Worm (Caenorhabditis elegans) whole organism, late embryonic: ENCODE data around the gene pho-13.

Experiments
- C08G9.2 ChIP-seq: sonication (generic microtip); optimal IDR thresholded peaks from 2 replicates; lab custom pipeline; 2016; ENCODE audit warnings: mild to moderate bottlenecking, missing genetic modification characterization, moderate library complexity, missing compliant biosample characterization
- C38D4.7 ChIP-seq: fragments of 200-800 bp; sonication (Bioruptor generic); optimal IDR thresholded peaks from 2 replicates; lab custom pipeline; 2018; ENCODE audit warnings: mild to moderate bottlenecking, missing genetic modification characterization, moderate library complexity, missing compliant biosample characterization
- Y22D7AL.16 ChIP-seq: sonication (generic microtip); optimal IDR thresholded peaks from 2 replicates; lab custom pipeline; 2016; ENCODE audit warnings: missing genetic modification characterization, missing compliant biosample characterization
- ama-1 ChIP-seq: fragments of 150-350 bp; optimal IDR thresholded peaks from 2 replicates; lab custom pipeline; 2014
- ceh-19 ChIP-seq: fragments of 200-800 bp; sonication (Bioruptor generic); optimal IDR thresholded peaks from 2 replicates; lab custom pipeline; 2018; ENCODE audit warnings: mild to moderate bottlenecking, missing genetic modification characterization, missing compliant biosample characterization
- ceh-31 ChIP-seq: sonication (generic microtip); optimal IDR thresholded peaks from 2 replicates; lab custom pipeline; 2016; ENCODE audit warnings: missing genetic modification characterization, missing compliant biosample characterization
- ceh-34 ChIP-seq: sonication (generic microtip); optimal IDR thresholded peaks from 2 replicates; lab custom pipeline; 2016; ENCODE audit warnings: mild to moderate bottlenecking, missing genetic modification characterization, missing compliant biosample characterization
- ceh-45 ChIP-seq: fragments of 200-800 bp; sonication (Bioruptor generic); IDR thresholded peaks from 2 replicates; pipeline ENCODE4 v1.3.6; 2022; ENCODE audit warnings: missing genetic modification reagents, missing genetic modification characterization, missing compliant biosample characterization
- ceh-48 ChIP-seq: sonication (generic microtip); optimal IDR thresholded peaks from 2 replicates; lab custom pipeline; 2016; ENCODE audit warnings: missing genetic modification characterization, inconsistent platforms, missing compliant biosample characterization
- ceh-6 ChIP-seq: fragments of 200-800 bp; sonication (Bioruptor generic); optimal IDR thresholded peaks from 2 replicates; lab custom pipeline; 2018; ENCODE audit warnings: mild to moderate bottlenecking, missing genetic modification characterization, missing compliant biosample characterization
- ceh-9 ChIP-seq: sonication (generic microtip); optimal IDR thresholded peaks from 2 replicates; lab custom pipeline; 2016; ENCODE audit warnings: mild to moderate bottlenecking, missing genetic modification characterization, inconsistent platforms, missing compliant biosample characterization
- elt-2 ChIP-seq: sonication (generic microtip); optimal IDR thresholded peaks from 2 replicates; lab custom pipeline; 2016; ENCODE audit warnings: missing genetic modification reagents, missing genetic modification characterization, missing compliant biosample characterization
- eyg-1 ChIP-seq: sonication (generic microtip); optimal IDR thresholded peaks from 2 replicates; lab custom pipeline; 2016; ENCODE audit warnings: missing genotype, missing genetic modification characterization, missing compliant biosample characterization
- fkh-10 ChIP-seq: fragments of 150-350 bp; optimal IDR thresholded peaks from 2 replicates; lab custom pipeline; 2014; ENCODE audit warnings: missing biosample characterization, missing genetic modification reagents, missing genetic modification characterization
- hlh-30 ChIP-seq: sonication (generic microtip); optimal IDR thresholded peaks from 2 replicates; lab custom pipeline; 2017; ENCODE audit warnings: antibody characterized with exemption, missing genetic modification characterization, missing compliant biosample characterization; ENCODE audit not compliant: insufficient read depth
- hlh-6 ChIP-seq: sonication (generic microtip); optimal IDR thresholded peaks from 2 replicates; lab custom pipeline; 2016; ENCODE audit warnings: missing genotype, missing genetic modification characterization, missing compliant biosample characterization
- lim-6 ChIP-seq: sonication (generic microtip); optimal IDR thresholded peaks from 2 replicates; lab custom pipeline; 2016; ENCODE audit warnings: missing genetic modification characterization, missing compliant biosample characterization
- lin-11 ChIP-seq: fragments of 200-800 bp; sonication (Bioruptor generic); optimal IDR thresholded peaks from 2 replicates; lab custom pipeline; 2018; ENCODE audit warnings: mild to moderate bottlenecking, missing genetic modification characterization, missing compliant biosample characterization
- npax-4 ChIP-seq: sonication (generic microtip); optimal IDR thresholded peaks from 2 replicates; lab custom pipeline; 2016; ENCODE audit warnings: missing genetic modification characterization, missing compliant biosample characterization
- odd-2 ChIP-seq: sonication (generic microtip); optimal IDR thresholded peaks from 2 replicates; lab custom pipeline; 2017; ENCODE audit warnings: antibody characterized with exemption, mild to moderate bottlenecking, missing genetic modification characterization, missing compliant biosample characterization
- pag-3 ChIP-seq: sonication (generic microtip); optimal IDR thresholded peaks from 2 replicates; lab custom pipeline; 2016; ENCODE audit warnings: missing compliant biosample characterization, missing genetic modification characterization, borderline replicate concordance
- pax-1 ChIP-seq: fragments of 150-350 bp; optimal IDR thresholded peaks from 2 replicates; lab custom pipeline; 2014; ENCODE audit warnings: missing biosample characterization, missing genetic modification characterization
- pha-2 ChIP-seq: sonication (generic microtip); optimal IDR thresholded peaks from 2 replicates; lab custom pipeline; 2017; ENCODE audit warnings: mild to moderate bottlenecking, missing genetic modification characterization, missing compliant biosample characterization
- pha-4 ChIP-seq: fragments of 150-350 bp; optimal IDR thresholded peaks from 2 replicates; lab custom pipeline; 2018; ENCODE audit warnings: missing biosample characterization, missing genetic modification reagents, missing genetic modification characterization
- pqm-1 ChIP-seq: sonication (generic microtip); optimal IDR thresholded peaks from 2 replicates; lab custom pipeline; 2016; ENCODE audit warnings: missing genetic modification characterization, missing compliant biosample characterization
- pros-1 ChIP-seq: fragments of 150-350 bp; optimal IDR thresholded peaks from 2 replicates; lab custom pipeline; 2014; ENCODE audit warnings: missing biosample characterization, missing genetic modification reagents, missing genetic modification characterization
- ref-2 ChIP-seq: sonication (generic microtip); optimal IDR thresholded peaks from 2 replicates; lab custom pipeline; 2016; ENCODE audit warnings: missing genetic modification characterization, missing compliant biosample characterization
- rnt-1 ChIP-seq: sonication (generic microtip); optimal IDR thresholded peaks from 2 replicates; lab custom pipeline; 2016; ENCODE audit warnings: missing genetic modification characterization, missing compliant biosample characterization
- syd-9 ChIP-seq: sonication (generic microtip); optimal IDR thresholded peaks from 2 replicates; lab custom pipeline; 2016; ENCODE audit warnings: mild to moderate bottlenecking, missing genetic modification characterization, moderate library complexity, missing compliant biosample characterization
- tbx-2 ChIP-seq: sonication (generic microtip); optimal IDR thresholded peaks from 2 replicates; lab custom pipeline; 2016; ENCODE audit warnings: missing genetic modification characterization, missing compliant biosample characterization
- tbx-7 ChIP-seq: sonication (generic microtip); optimal IDR thresholded peaks from 2 replicates; lab custom pipeline; 2016; ENCODE audit warnings: missing genotype, missing genetic modification characterization, missing compliant biosample characterization
- unc-42 ChIP-seq: sonication (generic microtip); optimal IDR thresholded peaks from 2 replicates; lab custom pipeline; 2016; ENCODE audit warnings: missing genotype, missing genetic modification characterization, missing compliant biosample characterization
- unc-55 ChIP-seq: sonication (generic microtip); optimal IDR thresholded peaks from 2 replicates; lab custom pipeline; 2017; ENCODE audit warnings: missing biosample characterization, missing genetic modification reagents, missing genetic modification characterization
- unc-86 ChIP-seq: sonication (generic microtip); optimal IDR thresholded peaks from 2 replicates; lab custom pipeline; 2016; ENCODE audit warnings: missing genetic modification characterization, missing compliant biosample characterization
- zip-5 ChIP-seq: sonication (generic microtip); optimal IDR thresholded peaks from 2 replicates; lab custom pipeline; 2016; ENCODE audit warnings: missing genetic modification characterization, missing compliant biosample characterization
- ztf-16 ChIP-seq: sonication (generic microtip); optimal IDR thresholded peaks from 2 replicates; lab custom pipeline; 2017; ENCODE audit warnings: missing genetic modification characterization, missing compliant biosample characterization

Gene pho-13

DNA sequence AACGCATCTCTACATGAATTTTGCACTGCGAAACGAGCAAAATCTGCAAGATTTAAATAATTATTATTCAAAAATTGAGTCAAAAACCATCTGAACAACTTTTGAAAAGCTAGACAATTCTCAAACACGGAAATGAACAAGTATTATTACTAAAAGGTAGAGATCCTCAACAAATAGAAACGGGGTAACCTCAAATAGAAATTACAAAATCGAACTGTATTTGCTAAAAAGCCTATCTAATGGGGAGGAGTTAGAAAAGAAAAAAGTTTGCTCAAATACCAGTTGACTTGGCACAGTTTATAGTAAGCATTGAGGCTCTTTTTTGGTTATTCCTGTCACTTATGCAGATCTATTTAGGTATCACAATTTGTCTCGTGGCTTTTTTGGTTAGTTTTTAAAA, 18.9 kb upstream of the pho-13 start, which contains the start of gene nas-25:
TSS of gene nas-25 (plus strand) at position 301 of the 400 bp plus-strand sequence.
- TF ChIP-seq C38D4.7 (GFP tag; lab: Kevin White, UChicago) (no peak), ceh-19 (GFP tag; lab: Kevin White, UChicago) (no peak), syd-9 (tag; lab: Kevin White, UChicago) (no peak)

DNA sequence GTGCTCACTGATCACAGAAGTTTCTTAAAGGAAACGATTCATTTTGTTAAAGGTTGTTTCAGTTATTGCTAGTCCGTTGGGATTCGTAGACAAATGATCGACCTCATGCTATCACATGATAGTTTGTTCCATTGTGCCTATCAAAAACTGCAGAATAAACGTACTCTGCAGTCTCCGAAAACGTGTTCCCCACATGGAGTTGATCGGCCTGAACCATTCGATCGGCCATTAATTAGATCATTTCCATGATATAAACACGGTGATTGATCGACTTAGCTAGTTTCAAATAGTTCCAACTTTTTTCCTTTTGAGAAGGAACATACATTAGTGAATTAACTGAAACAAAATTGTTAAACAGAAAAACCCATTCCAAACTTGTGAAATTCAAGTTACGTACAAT, 15.9 kb upstream of the pho-13 start:
- TF ChIP-seq fkh-10 (GFP tag; lab: Kevin White, UChicago) (no peak), ceh-19 (GFP tag; lab: Kevin White, UChicago) (no peak), lin-11 (tag; lab: Kevin White, UChicago) (no peak), hlh-6 (tag; lab: Kevin White, UChicago) (no peak), pqm-1 (no peak), ceh-9 (tag; lab: Kevin White, UChicago) (no peak), pag-3 (tag; lab: Kevin White, UChicago) (no peak), zip-5 (tag; lab: Kevin White, UChicago) (no peak), tbx-7 (tag; lab: Kevin White, UChicago) (no peak), pax-1 (tag; lab: Kevin White, UChicago) (no peak), ztf-16 (tag; lab: Kevin White, UChicago) (no peak), Y22D7AL.16 (tag; lab: Kevin White, UChicago) (no peak), rnt-1 (tag; lab: Kevin White, UChicago) (no peak), unc-42 (no peak), npax-4 (tag; lab: Kevin White, UChicago) (no peak), ceh-34 (tag; lab: Kevin White, UChicago) (no peak), pha-2 (tag; lab: Kevin White, UChicago) (no peak), odd-2 (no peak), ceh-45 (GFP tag; lab: Robert Waterston, UW) (no peak), ceh-6 (GFP tag; lab: Kevin White, UChicago) (no peak)

DNA sequence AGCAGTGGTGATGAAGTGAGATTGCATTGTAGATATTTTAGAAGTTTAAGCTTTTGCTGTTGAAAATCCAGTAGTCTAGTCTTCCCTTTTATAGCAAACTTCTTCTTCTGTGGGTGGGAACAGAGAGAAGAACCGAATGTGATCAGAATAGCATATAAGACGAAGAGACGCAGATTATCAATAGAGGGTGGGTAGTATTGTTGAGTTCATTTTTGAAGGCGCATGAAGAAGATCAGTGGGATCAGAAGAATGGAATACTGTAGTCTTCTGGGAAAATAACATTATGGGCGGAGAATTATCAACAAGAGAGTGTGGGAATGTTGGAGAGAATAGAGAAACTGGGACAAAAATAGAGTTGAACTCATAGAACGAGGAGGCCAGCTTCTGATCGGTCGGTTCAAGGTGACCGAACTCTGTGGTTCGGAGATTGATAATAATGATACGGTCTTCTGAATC, 14.3 kb upstream of the pho-13 start, which contains the start of gene F46C5.1:
TSS of gene F46C5.1 (minus strand) at position 51 of the 456 bp plus-strand sequence.
- no peak for TF ChIP-seq ceh-34 (tag; lab: Kevin White, UChicago)
- TF ChIP-seq unc-55 (GFP tag; lab: Kevin White, UChicago): no peak
- no peak for TF ChIP-seq Y22D7AL.16 (tag; lab: Kevin White, UChicago)
- TF ChIP-seq unc-86: no peak
- no peak for TF ChIP-seq pha-4 (tag; lab: Kevin White, UChicago)
- TF ChIP-seq C08G9.2: no peak
- TF ChIP-seq elt-2 (tag; lab: Kevin White, UChicago): no peak
- no peak for TF ChIP-seq ceh-6 (GFP tag; lab: Kevin White, UChicago)
- no peak for TF ChIP-seq lim-6 (tag; lab: Kevin White, UChicago)
- no peak for TF ChIP-seq pros-1 (tag; lab: Kevin White, UChicago)
- TF ChIP-seq ama-1: no peak
- no peak for TF ChIP-seq tbx-2 (tag; lab: Kevin White, UChicago)
- no peak for TF ChIP-seq ref-2 (tag; lab: Kevin White, UChicago)
- TF ChIP-seq hlh-30 (tag; lab: Kevin White, UChicago): no peak
- TF ChIP-seq ceh-48 (tag; lab: Kevin White, UChicago): no peak
- TF ChIP-seq unc-42: no peak
- TF ChIP-seq eyg-1 (tag; lab: Kevin White, UChicago): no peak
- TF ChIP-seq ceh-19 (GFP tag; lab: Kevin White, UChicago): no peak

DNA sequence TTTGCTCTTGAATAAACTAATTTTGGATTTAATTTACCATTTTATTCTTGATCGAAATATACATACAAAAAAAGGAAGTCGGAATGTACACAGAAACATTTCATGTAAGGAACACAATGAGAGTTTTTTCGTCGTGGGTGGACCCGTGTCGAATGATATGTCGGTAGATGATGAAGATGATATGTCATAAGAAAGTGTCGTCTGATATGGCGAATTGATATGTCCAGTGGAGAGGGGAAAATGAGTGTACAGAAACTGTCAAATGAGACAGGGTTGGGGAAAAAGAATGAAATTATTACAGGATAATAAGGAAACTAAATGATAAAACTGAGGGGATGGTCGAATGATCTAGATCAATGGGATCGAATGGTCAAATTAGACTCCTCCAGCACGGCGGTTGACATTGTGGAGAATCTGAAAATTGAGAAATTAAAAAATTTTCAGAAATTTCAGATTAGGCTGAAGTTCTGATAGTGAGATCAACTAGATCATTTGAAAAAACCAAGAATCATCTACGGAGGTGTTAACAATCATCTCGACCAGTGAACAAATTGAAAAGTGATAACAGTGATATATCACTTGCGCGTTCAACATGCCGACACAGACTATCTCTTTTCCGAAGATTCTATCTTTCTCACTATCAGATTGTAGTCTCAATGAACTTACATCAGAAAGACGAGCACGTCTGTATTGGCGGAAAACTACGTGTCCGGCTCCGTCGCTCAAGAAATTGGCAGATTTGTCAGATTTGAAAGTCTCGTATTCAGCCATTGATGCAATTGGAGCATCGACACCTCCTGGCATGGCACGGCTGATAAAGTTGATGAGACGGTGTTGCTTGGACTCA, 13.5 kb upstream of the pho-13 start:
- TF ChIP-seq elt-2 (tag; lab: Kevin White, UChicago): peak; percentile 32
- no peak for TF ChIP-seq ceh-31 (tag; lab: Kevin White, UChicago)
